Fruit fly (Drosophila melanogaster) whole organism, prepupa: ENCODE data around the gene Eig71Ed.

Experiments used
- Blimp-1 ChIP-seq: fragments of 200-800 bp; sonication (Bioruptor generic); optimal IDR thresholded peaks from 3 replicates; lab custom pipeline; 2017; ENCODE audit warnings: missing biosample characterization, missing genetic modification characterization, mild to moderate bottlenecking, moderate library complexity, missing genetic modification reagents
- CG10631 ChIP-seq: fragments of 200-800 bp; sonication (Bioruptor generic); optimal IDR thresholded peaks from 2 replicates; lab custom pipeline; 2016; ENCODE audit warnings: missing biosample characterization, missing genetic modification characterization
- CG10669 ChIP-seq: fragments of 200-800 bp; sonication (Bioruptor generic); optimal IDR thresholded peaks from 3 replicates; lab custom pipeline; 2018; ENCODE audit warnings: missing biosample characterization, mild to moderate bottlenecking, missing genetic modification characterization, moderate library complexity
- CG11762 ChIP-seq: fragments of 200-800 bp; sonication (Bioruptor generic); optimal IDR thresholded peaks from 3 replicates; lab custom pipeline; 2016; ENCODE audit warnings: missing biosample characterization, missing genetic modification characterization; ENCODE audit not compliant: insufficient read depth
- CG11902 ChIP-seq: fragments of 200-800 bp; sonication (Bioruptor generic); optimal IDR thresholded peaks from 3 replicates; lab custom pipeline; 2016; ENCODE audit warnings: missing biosample characterization, missing genetic modification characterization
- CG15336 ChIP-seq: fragments of 200-800 bp; sonication (Bioruptor generic); IDR thresholded peaks from 2 replicates; pipeline ENCODE4 v1.3.6; 2022; ENCODE audit warnings: missing biosample characterization, missing genetic modification characterization
- CG1621 ChIP-seq: fragments of 200-800 bp; sonication (Bioruptor generic); optimal IDR thresholded peaks from 3 replicates; lab custom pipeline; 2018; ENCODE audit warnings: missing biosample characterization, mild to moderate bottlenecking, missing genetic modification characterization
- CG16779 ChIP-seq: fragments of 200-800 bp; sonication (Bioruptor generic); optimal IDR thresholded peaks from 3 replicates; lab custom pipeline; 2017; ENCODE audit warnings: missing biosample characterization, mild to moderate bottlenecking, missing genetic modification characterization
- CG31627 ChIP-seq: fragments of 200-800 bp; sonication (Bioruptor generic); optimal IDR thresholded peaks from 3 replicates; lab custom pipeline; 2016; ENCODE audit warnings: missing biosample characterization, missing genetic modification characterization
- CG32006 ChIP-seq: fragments of 200-800 bp; sonication (Bioruptor generic); optimal IDR thresholded peaks from 3 replicates; lab custom pipeline; 2017; ENCODE audit warnings: missing biosample characterization, mild to moderate bottlenecking, missing genetic modification characterization
- CG3919 ChIP-seq: fragments of 200-800 bp; sonication (Bioruptor generic); optimal IDR thresholded peaks from 3 replicates; lab custom pipeline; 2016; ENCODE audit warnings: missing biosample characterization, missing genetic modification characterization
- CG4318 ChIP-seq: fragments of 200-800 bp; sonication (Bioruptor generic); optimal IDR thresholded peaks from 3 replicates; lab custom pipeline; 2017; ENCODE audit warnings: missing biosample characterization, mild to moderate bottlenecking, missing genetic modification characterization
- CG6163 ChIP-seq: fragments of 200-800 bp; sonication (Bioruptor generic); IDR thresholded peaks from 3 replicates; pipeline ENCODE4 v1.3.6; 2022; ENCODE audit warnings: missing biosample characterization, missing genetic modification characterization
- CG6792 ChIP-seq: fragments of 200-800 bp; sonication (Bioruptor generic); optimal IDR thresholded peaks from 3 replicates; lab custom pipeline; 2016; ENCODE audit warnings: missing biosample characterization, missing genetic modification characterization
- CG6808 ChIP-seq: fragments of 200-800 bp; sonication (Bioruptor generic); optimal IDR thresholded peaks from 3 replicates; lab custom pipeline; 2017; ENCODE audit warnings: missing biosample characterization, missing genetic modification characterization, mild to moderate bottlenecking, moderate library complexity, missing genetic modification reagents
- CG6854 ChIP-seq: fragments of 200-800 bp; sonication (Bioruptor generic); optimal IDR thresholded peaks from 2 replicates; lab custom pipeline; 2017; ENCODE audit warnings: missing biosample characterization, mild to moderate bottlenecking, missing genetic modification characterization
- CG7368 ChIP-seq: fragments of 200-800 bp; sonication (Bioruptor generic); optimal IDR thresholded peaks from 3 replicates; lab custom pipeline; 2016; ENCODE audit warnings: missing biosample characterization, missing genetic modification characterization
- CG8319 ChIP-seq: fragments of 200-800 bp; sonication (Bioruptor generic); optimal IDR thresholded peaks from 3 replicates; lab custom pipeline; 2016; ENCODE audit warnings: missing biosample characterization, missing genetic modification characterization
- CG8632 ChIP-seq: fragments of 200-800 bp; sonication (Bioruptor generic); optimal IDR thresholded peaks from 3 replicates; lab custom pipeline; 2016; ENCODE audit warnings: missing biosample characterization, missing genetic modification characterization
- CG9139 ChIP-seq: fragments of 200-800 bp; sonication (Bioruptor generic); optimal IDR thresholded peaks from 3 replicates; lab custom pipeline; 2017; ENCODE audit warnings: missing biosample characterization, mild to moderate bottlenecking, missing genetic modification characterization
- Eip78C ChIP-seq: fragments of 200-800 bp; sonication (Bioruptor generic); peaks from one replicate; lab custom pipeline; 2016; ENCODE audit warnings: missing biosample characterization, missing genetic modification characterization
- Eip93F ChIP-seq: fragments of 200-800 bp; sonication (Bioruptor generic); optimal IDR thresholded peaks from 2 replicates; lab custom pipeline; 2016; ENCODE audit warnings: missing biosample characterization, mild to moderate bottlenecking, missing genetic modification characterization
- Ets21C ChIP-seq: fragments of 200-800 bp; sonication (Bioruptor generic); optimal IDR thresholded peaks from 3 replicates; lab custom pipeline; 2016; ENCODE audit warnings: missing biosample characterization, missing genetic modification characterization
- Ets96B ChIP-seq: fragments of 200-800 bp; optimal IDR thresholded peaks from 2 replicates; lab custom pipeline; 2019; ENCODE audit warnings: missing biosample characterization, mild to moderate bottlenecking, missing genetic modification characterization, moderate library complexity
- Gug ChIP-seq: fragments of 200-800 bp; sonication (Bioruptor generic); IDR thresholded peaks from 2 replicates; pipeline ENCODE4 v1.3.6; 2022; ENCODE audit warnings: missing biosample characterization, missing genetic modification characterization
- Hr39 ChIP-seq: fragments of 200-800 bp; sonication (Bioruptor generic); optimal IDR thresholded peaks from 2 replicates; lab custom pipeline; 2016; ENCODE audit warnings: missing biosample characterization, missing genetic modification characterization
- Hr4 ChIP-seq: fragments of 200-800 bp; sonication (Bioruptor generic); optimal IDR thresholded peaks from 3 replicates; lab custom pipeline; 2016; ENCODE audit warnings: missing biosample characterization, missing genetic modification characterization
- Lpt ChIP-seq: fragments of 200-800 bp; sonication (Bioruptor generic); optimal IDR thresholded peaks from 3 replicates; lab custom pipeline; 2016; ENCODE audit warnings: missing biosample characterization, missing genetic modification characterization
- Met ChIP-seq: fragments of 200-800 bp; sonication (Bioruptor generic); optimal IDR thresholded peaks from 3 replicates; lab custom pipeline; 2016; ENCODE audit warnings: missing biosample characterization, missing genetic modification characterization
- Smox ChIP-seq: fragments of 200-800 bp; sonication (Bioruptor generic); optimal IDR thresholded peaks from 3 replicates; lab custom pipeline; 2016; ENCODE audit warnings: missing biosample characterization, missing genetic modification characterization
- Sox14 ChIP-seq: fragments of 200-800 bp; sonication (Bioruptor generic); optimal IDR thresholded peaks from 3 replicates; lab custom pipeline; 2016; ENCODE audit warnings: missing biosample characterization, missing genetic modification characterization
- Sox15 ChIP-seq: fragments of 200-800 bp; sonication (Bioruptor generic); optimal IDR thresholded peaks from 3 replicates; lab custom pipeline; 2016; ENCODE audit warnings: missing biosample characterization, missing genetic modification characterization
- achi ChIP-seq: fragments of 200-800 bp; sonication (Bioruptor generic); optimal IDR thresholded peaks from 3 replicates; lab custom pipeline; 2016; ENCODE audit warnings: missing biosample characterization, missing genetic modification characterization
- acj6 ChIP-seq: fragments of 200-800 bp; sonication (Bioruptor generic); optimal IDR thresholded peaks from 3 replicates; lab custom pipeline; 2016; ENCODE audit warnings: missing biosample characterization, missing genetic modification characterization
- cyc ChIP-seq: fragments of 200-800 bp; sonication (Bioruptor generic); optimal IDR thresholded peaks from 3 replicates; lab custom pipeline; 2016; ENCODE audit warnings: missing biosample characterization, missing genetic modification characterization
- dac ChIP-seq: fragments of 200-800 bp; sonication (Bioruptor generic); optimal IDR thresholded peaks from 2 replicates; lab custom pipeline; 2017; ENCODE audit warnings: missing biosample characterization, mild to moderate bottlenecking, missing genetic modification characterization
- dsx ChIP-seq: fragments of 200-800 bp; optimal IDR thresholded peaks from 3 replicates; lab custom pipeline; 2019; ENCODE audit warnings: missing biosample characterization, mild to moderate bottlenecking, missing genetic modification characterization, moderate library complexity; ENCODE audit not compliant: poor library complexity, severe bottlenecking
- eg ChIP-seq: fragments of 200-800 bp; sonication (Bioruptor generic); IDR thresholded peaks from 3 replicates; pipeline ENCODE4 v1.3.6; 2022; ENCODE audit warnings: missing biosample characterization, missing genetic modification characterization
- esn ChIP-seq: fragments of 200-800 bp; sonication (Bioruptor generic); optimal IDR thresholded peaks from 2 replicates; lab custom pipeline; 2016; ENCODE audit warnings: missing biosample characterization, mild to moderate bottlenecking, missing genetic modification characterization, moderate library complexity
- fd59A ChIP-seq: fragments of 200-800 bp; sonication (Bioruptor generic); optimal IDR thresholded peaks from 2 replicates; lab custom pipeline; 2017; ENCODE audit warnings: missing biosample characterization, mild to moderate bottlenecking, missing genetic modification characterization, missing genetic modification reagents
- fd85E ChIP-seq: fragments of 200-800 bp; sonication (Bioruptor generic); optimal IDR thresholded peaks from 3 replicates; lab custom pipeline; 2016; ENCODE audit warnings: missing biosample characterization, missing genetic modification characterization
- fkh ChIP-seq: fragments of 200-800 bp; sonication (Bioruptor generic); optimal IDR thresholded peaks from 3 replicates; lab custom pipeline; 2017; ENCODE audit warnings: missing biosample characterization, mild to moderate bottlenecking, missing genetic modification characterization, moderate library complexity
- lz ChIP-seq: fragments of 200-800 bp; sonication (Bioruptor generic); optimal IDR thresholded peaks from 3 replicates; lab custom pipeline; 2016; ENCODE audit warnings: missing biosample characterization, missing genetic modification characterization
- net ChIP-seq: fragments of 200-800 bp; sonication (Bioruptor generic); optimal IDR thresholded peaks from 3 replicates; lab custom pipeline; 2016; ENCODE audit warnings: missing biosample characterization, missing genetic modification characterization
- pdm3 ChIP-seq: fragments of 200-800 bp; sonication (Bioruptor generic); optimal IDR thresholded peaks from 3 replicates; lab custom pipeline; 2016; ENCODE audit warnings: missing biosample characterization, missing genetic modification characterization
- salr ChIP-seq, 2 experiments: fragments of 200-800 bp; sonication (Bioruptor generic); optimal IDR thresholded peaks; 3 replicates each; lab custom pipeline; 2016 to 2018; ENCODE audit warnings: missing biosample characterization in 2 of 2, missing genetic modification characterization in 2 of 2, mild to moderate bottlenecking in 1 of 2
- spab ChIP-seq: fragments of 200-800 bp; sonication (Bioruptor generic); optimal IDR thresholded peaks from 2 replicates; lab custom pipeline; 2017; ENCODE audit warnings: missing biosample characterization, mild to moderate bottlenecking, missing genetic modification characterization, missing genetic modification reagents
- ss ChIP-seq, 2 experiments: fragments of 200-800 bp; sonication (Bioruptor generic); optimal IDR thresholded peaks; 2 replicates in 1 of 2; 3 replicates in 1 of 2; lab custom pipeline; 2017 to 2018; ENCODE audit warnings: mild to moderate bottlenecking in 2 of 2, missing biosample characterization in 2 of 2, missing genetic modification characterization in 2 of 2, moderate library complexity in 1 of 2
- svp ChIP-seq: fragments of 200-800 bp; sonication (Bioruptor generic); peaks from one replicate; lab custom pipeline; 2016; ENCODE audit warnings: missing biosample characterization, missing genetic modification characterization
- topi ChIP-seq: fragments of 200-800 bp; sonication (Bioruptor generic); optimal IDR thresholded peaks from 3 replicates; lab custom pipeline; 2016; ENCODE audit warnings: missing biosample characterization, missing genetic modification characterization
- vri ChIP-seq: fragments of 200-800 bp; sonication (Bioruptor generic); optimal IDR thresholded peaks from 3 replicates; lab custom pipeline; 2016; ENCODE audit warnings: missing biosample characterization, mild to moderate bottlenecking, missing genetic modification characterization

Eig71Ed gene

DNA sequence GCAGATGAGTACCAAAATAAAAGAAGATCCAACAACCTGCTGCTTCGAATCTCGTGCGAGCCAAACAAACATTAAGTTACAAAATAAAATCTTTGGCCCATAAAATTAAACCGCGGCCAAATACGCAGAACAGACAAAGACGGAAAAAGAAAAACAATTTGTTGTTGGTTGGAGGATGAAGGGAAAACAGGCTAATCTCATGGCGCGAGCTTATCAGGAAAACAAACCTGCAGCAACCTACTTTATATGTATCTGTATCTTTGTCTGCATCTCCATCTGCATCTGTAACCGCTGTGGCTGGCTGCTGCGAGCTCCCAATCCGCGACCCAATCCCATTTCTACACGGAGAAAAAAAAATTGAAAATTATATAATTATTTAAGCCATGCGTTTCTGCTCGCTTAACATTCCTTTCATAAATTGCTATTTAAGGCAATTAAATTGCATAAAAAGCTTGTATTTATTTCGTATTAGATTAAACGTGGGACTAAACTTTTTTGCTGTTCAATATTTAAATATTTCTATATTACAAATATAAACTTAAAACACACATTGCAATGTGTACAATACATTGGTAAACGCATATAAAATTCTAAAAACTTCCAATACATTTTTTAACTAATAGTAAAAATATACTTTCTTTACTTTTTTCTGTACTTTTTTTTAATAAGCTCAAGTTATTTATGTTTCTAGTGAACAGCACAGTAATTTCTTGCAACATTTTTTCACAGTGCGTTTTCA lies 40.6 kb downstream of the Eig71Ed start:
- TF ChIP-seq esn: peak; percentile 36
- no peak for TF ChIP-seq Eip93F (GFP tag; lab: Kevin White, UChicago)
- TF ChIP-seq CG10631: peak; percentile 13
- TF ChIP-seq Met (GFP tag; lab: Kevin White, UChicago): no peak
- peak; percentile 33 for TF ChIP-seq CG6792 (GFP tag; lab: Kevin White, UChicago)
- TF ChIP-seq CG31627: no peak
- TF ChIP-seq CG15336 (GFP tag; lab: Robert Waterston, UW): 0 out of 2 replicates have a peak, but pooled peaks have one; percentile 8
- TF ChIP-seq Blimp-1: no peak
- TF ChIP-seq CG9139 (GFP tag; lab: Kevin White, UChicago): no peak
- TF ChIP-seq cyc (GFP tag; lab: Kevin White, UChicago): peak; percentile 11
- TF ChIP-seq CG6163 (GFP tag; lab: Robert Waterston, UW): no peak
- no peak for TF ChIP-seq dsx (GFP tag; lab: Kevin White, UChicago)
- no peak for TF ChIP-seq fd85E (GFP tag; lab: Kevin White, UChicago)
- TF ChIP-seq fkh (GFP tag; lab: Kevin White, UChicago): no peak
- peak; percentile 1 for TF ChIP-seq Hr39 (GFP tag; lab: Kevin White, UChicago)
- no peak for TF ChIP-seq CG8319 (GFP tag; lab: Kevin White, UChicago)
- no peak for TF ChIP-seq CG1621 (tag; lab: Kevin White, UChicago)
- TF ChIP-seq CG6854: no peak
- no peak for TF ChIP-seq CG16779 (tag; lab: Kevin White, UChicago)
- no peak for TF ChIP-seq ss (GFP tag; optimal IDR thresholded peaks at IDR 0.05; lab: Kevin White, UChicago)
- peak; percentile 51 for TF ChIP-seq CG11762 (GFP tag; lab: Kevin White, UChicago)
- TF ChIP-seq topi (GFP tag; lab: Kevin White, UChicago): no peak
- TF ChIP-seq Hr4 (GFP tag; lab: Kevin White, UChicago): peak; percentile 15
- TF ChIP-seq Eip78C: peak; percentile 87
- TF ChIP-seq svp (GFP tag; lab: Kevin White, UChicago): peak; percentile 67
- peak; percentile 56 for TF ChIP-seq CG8632
- peak; percentile 14; the same call in 1 of the 2 replicates for TF ChIP-seq Gug (GFP tag; lab: Robert Waterston, UW)
- no peak for TF ChIP-seq CG11902
- TF ChIP-seq achi (GFP tag; lab: Kevin White, UChicago): peak; percentile 54
- TF ChIP-seq Smox (GFP tag; lab: Kevin White, UChicago): peak; percentile 13
- peak; percentile 36 for TF ChIP-seq pdm3
- peak in 1 of 2 experiments; percentile 51 for TF ChIP-seq salr (GFP tag; optimal IDR thresholded peaks at IDR 0.05; lab: Kevin White, UChicago)
- TF ChIP-seq CG4318 (GFP tag; lab: Kevin White, UChicago): peak; percentile 40
- TF ChIP-seq CG7368: no peak
- no peak for TF ChIP-seq Ets21C
- peak; percentile 62 for TF ChIP-seq acj6 (GFP tag; lab: Kevin White, UChicago)
- TF ChIP-seq vri (GFP tag; lab: Kevin White, UChicago): no peak
- TF ChIP-seq spab: peak; percentile 31
- TF ChIP-seq CG10669: peak; percentile 8
- no peak for TF ChIP-seq dac (GFP tag; lab: Kevin White, UChicago)
- TF ChIP-seq Ets96B: peak; percentile 20
- TF ChIP-seq Sox14 (GFP tag; lab: Kevin White, UChicago): no peak
- TF ChIP-seq lz (GFP tag; lab: Kevin White, UChicago): no peak
- TF ChIP-seq Lpt (GFP tag; lab: Kevin White, UChicago): no peak
- TF ChIP-seq CG32006 (GFP tag; lab: Kevin White, UChicago): peak; percentile 70
- no peak for TF ChIP-seq CG6808
- no peak for TF ChIP-seq fd59A (GFP tag; lab: Kevin White, UChicago)
- TF ChIP-seq CG3919 (GFP tag; lab: Kevin White, UChicago): peak; percentile 52
- TF ChIP-seq net: no peak
- TF ChIP-seq eg: no peak
- peak; percentile 22 for TF ChIP-seq Sox15 (GFP tag; lab: Kevin White, UChicago)
